Worm (Caenorhabditis elegans): ENCODE data around the gene F21H7.2.

Gene F21H7.2

DNA sequence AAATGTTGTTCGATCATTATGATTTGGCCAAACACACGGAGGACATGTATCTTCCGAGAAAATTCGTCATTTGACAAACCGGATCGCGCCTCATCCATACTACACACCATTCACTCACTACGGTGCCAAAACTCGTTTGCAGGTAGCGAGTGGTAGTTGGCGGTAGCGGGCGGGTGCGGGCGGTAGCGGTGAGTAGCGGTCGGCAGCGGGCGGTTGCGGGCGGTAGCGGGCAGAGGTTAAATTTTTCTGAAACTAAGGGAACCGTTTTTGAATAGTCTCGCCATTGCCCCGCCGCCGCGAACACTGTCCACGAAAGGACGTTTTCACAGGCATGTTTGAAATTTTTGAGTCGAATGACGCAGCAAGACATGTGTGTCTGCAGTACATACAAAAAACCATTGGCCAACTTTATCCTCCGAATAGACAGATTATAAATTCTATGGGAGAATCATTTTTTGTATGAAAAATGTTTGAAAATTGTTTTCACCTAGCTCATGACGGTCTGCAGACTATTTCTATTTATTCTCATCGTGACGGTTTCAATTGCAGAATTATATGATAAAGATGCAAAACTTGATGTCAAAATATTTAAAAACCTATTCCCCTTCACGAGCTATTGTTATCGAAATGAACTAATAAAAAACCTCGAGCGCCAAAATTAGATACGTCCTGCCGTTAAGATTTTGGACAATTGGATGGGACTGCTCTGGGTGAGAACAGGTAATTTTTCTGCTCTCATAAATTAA, 19.4 kb downstream of the F21H7.2 start, which contains the start of gene F11A5.16:
Gene F11A5.16, plus strand, starts transcription at position 696 of the 746 bp plus-strand sequence.
- TF ChIP-seq elt-2 (tag; optimal IDR thresholded peaks at IDR 0.05): no peak
- no peak for TF ChIP-seq nhr-76 (tag; optimal IDR thresholded peaks at IDR 0.05)
- TF ChIP-seq nhr-12 (tag; optimal IDR thresholded peaks at IDR 0.05): no peak
- no peak for TF ChIP-seq ztf-4 (tag; optimal IDR thresholded peaks at IDR 0.05)
- TF ChIP-seq fkh-2 (tag; optimal IDR thresholded peaks at IDR 0.05): no peak
- TF ChIP-seq ceh-9 (tag; optimal IDR thresholded peaks at IDR 0.05): no peak
- TF ChIP-seq skn-1 (tag; optimal IDR thresholded peaks at IDR 0.05): no peak
- no peak for TF ChIP-seq elt-3 (tag; optimal IDR thresholded peaks at IDR 0.05)
- TF ChIP-seq egl-5 (tag; optimal IDR thresholded peaks at IDR 0.05): no peak
- no peak for TF ChIP-seq nfya-1 (tag; optimal IDR thresholded peaks at IDR 0.05; ENCODE audit: insufficient read depth)
- TF ChIP-seq unc-62 (GFP tag; optimal IDR thresholded peaks at IDR 0.05): no peak
- no peak for TF ChIP-seq mdl-1 (tag; optimal IDR thresholded peaks at IDR 0.05)
- no peak for TF ChIP-seq tbx-2 (tag; optimal IDR thresholded peaks at IDR 0.05)
- TF ChIP-seq fos-1 (tag; optimal IDR thresholded peaks at IDR 0.05): no peak
- TF ChIP-seq snpc-4 (tag; optimal IDR thresholded peaks at IDR 0.05): no peak

ce11 chrV:16209837-16210236, 20.0 kb downstream of the F21H7.2 start, which contains the start of gene oac-15:
Gene oac-15 (minus strand): TSS chrV:16209937.
- TF ChIP-seq ztf-11 (tag; optimal IDR thresholded peaks at IDR 0.05) (no peak), mml-1 (tag; optimal IDR thresholded peaks at IDR 0.05) (no peak), fkh-10 (GFP tag; optimal IDR thresholded peaks at IDR 0.05) (no peak), fkh-2 (tag; optimal IDR thresholded peaks at IDR 0.05) (no peak), mdl-1 (tag; optimal IDR thresholded peaks at IDR 0.05) (no peak), ceh-28 (tag; optimal IDR thresholded peaks at IDR 0.05) (no peak), nhr-23 (tag; optimal IDR thresholded peaks at IDR 0.05) (no peak), elt-2 (tag; optimal IDR thresholded peaks at IDR 0.05) (no peak), snpc-4 (tag; optimal IDR thresholded peaks at IDR 0.05) (no peak)

- TF ChIP-seq ceh-9 (tag; optimal IDR thresholded peaks at IDR 0.05) (no peak), aly-2 (tag; optimal IDR thresholded peaks at IDR 0.05) (no peak), snpc-4 (tag; optimal IDR thresholded peaks at IDR 0.05) (no peak), hmg-11 (tag; optimal IDR thresholded peaks at IDR 0.05) (no peak)
These were observed 24.9 kb downstream of the F21H7.2 start, which contains the start of gene irld-26 for ce11 chrV:16204888-16205287. Gene irld-26 (plus strand): TSS chrV:16205188.

DNA sequence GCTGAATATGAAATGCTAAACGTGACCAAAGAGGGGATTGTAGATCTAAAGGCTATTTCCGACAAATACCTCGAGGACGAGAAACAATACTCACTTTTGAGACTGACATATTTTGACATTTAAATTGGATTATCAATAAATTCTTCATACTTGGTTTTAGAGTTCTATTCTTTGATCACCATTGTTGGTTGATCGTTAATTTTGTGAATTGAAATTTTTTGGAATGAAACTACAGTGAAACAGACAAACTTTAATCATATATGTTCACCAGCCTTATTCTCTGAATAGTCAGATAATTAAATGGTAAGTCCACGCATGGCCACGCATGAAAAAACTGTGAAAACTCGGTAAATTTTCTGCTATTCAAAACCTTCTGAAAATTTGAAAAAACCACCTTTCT, 27.2 kb downstream of the F21H7.2 start, which contains the start of gene F11A5.18:
Gene F11A5.18, plus strand, starts transcription at position 301 of the 400 bp plus-strand sequence.
- TF ChIP-seq ZK546.5 (tag; optimal IDR thresholded peaks at IDR 0.05) (no peak), egl-27 (tag; optimal IDR thresholded peaks at IDR 0.05) (no peak), ceh-9 (tag; optimal IDR thresholded peaks at IDR 0.05) (no peak), ceh-82 (tag; optimal IDR thresholded peaks at IDR 0.05) (no peak), pqm-1 (tag; optimal IDR thresholded peaks at IDR 0.05) (no peak), nhr-23 (tag; optimal IDR thresholded peaks at IDR 0.05) (no peak), elt-2 (tag; optimal IDR thresholded peaks at IDR 0.05) (no peak)

ce11 chrV:16201730-16202129, 28.1 kb downstream of the F21H7.2 start, which contains the start of gene F11A5.17:
Gene F11A5.17 (plus strand): TSS chrV:16202030.
- no peak for TF ChIP-seq nhr-76 (tag; optimal IDR thresholded peaks at IDR 0.05)
- TF ChIP-seq nhr-43 (tag; optimal IDR thresholded peaks at IDR 0.05; ENCODE audit: poor library complexity, severe bottlenecking): no peak
- TF ChIP-seq daf-12 (tag; optimal IDR thresholded peaks at IDR 0.05): no peak
- TF ChIP-seq ztf-11 (tag; optimal IDR thresholded peaks at IDR 0.05): no peak
- no peak for TF ChIP-seq hmg-11 (tag; optimal IDR thresholded peaks at IDR 0.05)
- no peak for TF ChIP-seq elt-1 (tag; optimal IDR thresholded peaks at IDR 0.05)
- TF ChIP-seq ceh-16 (tag; optimal IDR thresholded peaks at IDR 0.05): no peak
- TF ChIP-seq egl-27 (tag; optimal IDR thresholded peaks at IDR 0.05): no peak
- TF ChIP-seq nhr-28 (tag; optimal IDR thresholded peaks at IDR 0.05): no peak
- TF ChIP-seq aly-2 (tag; optimal IDR thresholded peaks at IDR 0.05): no peak
- TF ChIP-seq pqm-1 (tag; optimal IDR thresholded peaks at IDR 0.05): no peak
- TF ChIP-seq egl-5 (tag; optimal IDR thresholded peaks at IDR 0.05): no peak
- TF ChIP-seq eor-1 (tag; optimal IDR thresholded peaks at IDR 0.05): no peak
- no peak for TF ChIP-seq fkh-2 (tag; optimal IDR thresholded peaks at IDR 0.05)
- no peak for TF ChIP-seq lsy-12 (tag; optimal IDR thresholded peaks at IDR 0.05)
- no peak for TF ChIP-seq snpc-4 (tag; optimal IDR thresholded peaks at IDR 0.05)
- TF ChIP-seq mml-1 (tag; optimal IDR thresholded peaks at IDR 0.05): no peak
- TF ChIP-seq skn-1 (tag; optimal IDR thresholded peaks at IDR 0.05): no peak
- TF ChIP-seq tbx-2 (tag; optimal IDR thresholded peaks at IDR 0.05): no peak
